Fruit fly (Drosophila melanogaster) whole organism, embryonic: ENCODE data around the gene nompB.
A peak's percentile ranks its signal among the peaks of the same experiment; 100 is the strongest.

ENCODE experiments used
- C15 ChIP-seq: fragments of 200-800 bp; sonication (Bioruptor generic); IDR thresholded peaks from 3 replicates; pipeline ENCODE4 v1.3.6; 2022; ENCODE audit warnings: missing biosample characterization, missing genetic modification characterization
- CG10147 ChIP-seq: fragments of 200-800 bp; sonication (Bioruptor generic); optimal IDR thresholded peaks from 2 replicates; lab custom pipeline; 2019; ENCODE audit warnings: missing biosample characterization, mild to moderate bottlenecking, missing genetic modification characterization, moderate library complexity
- CG12236 ChIP-seq: fragments of 200-800 bp; sonication (Bioruptor generic); optimal IDR thresholded peaks from 2 replicates; lab custom pipeline; 2016; ENCODE audit warnings: missing biosample characterization, missing genetic modification characterization
- CG12744 ChIP-seq: fragments of 200-800 bp; sonication (Bioruptor generic); optimal IDR thresholded peaks from 2 replicates; lab custom pipeline; 2016; ENCODE audit warnings: missing biosample characterization, missing genetic modification characterization
- CG13287 ChIP-seq: fragments of 200-800 bp; sonication (Bioruptor generic); IDR thresholded peaks from 2 replicates; pipeline ENCODE4 v1.3.6; 2022; ENCODE audit warnings: missing biosample characterization, missing genetic modification characterization; ENCODE audit not compliant: partially characterized antibody
- CG15269 ChIP-seq: fragments of 200-800 bp; sonication (Bioruptor generic); optimal IDR thresholded peaks from 2 replicates; lab custom pipeline; 2018; ENCODE audit warnings: missing biosample characterization, mild to moderate bottlenecking, missing genetic modification characterization, moderate library complexity
- CG17359 ChIP-seq: fragments of 200-800 bp; sonication (Bioruptor generic); optimal IDR thresholded peaks from 3 replicates; lab custom pipeline; 2018; ENCODE audit warnings: missing biosample characterization, mild to moderate bottlenecking, missing genetic modification characterization, moderate library complexity
- CG17385 ChIP-seq: fragments of 200-800 bp; sonication (Bioruptor generic); optimal IDR thresholded peaks from 3 replicates; lab custom pipeline; 2018; ENCODE audit warnings: missing biosample characterization, mild to moderate bottlenecking, missing genetic modification characterization
- CG1792 ChIP-seq: fragments of 200-800 bp; sonication (Bioruptor generic); optimal IDR thresholded peaks from 2 replicates; lab custom pipeline; 2016; ENCODE audit warnings: missing biosample characterization, missing genetic modification characterization
- CG32767 ChIP-seq: fragments of 200-800 bp; sonication (Bioruptor generic); IDR thresholded peaks from 2 replicates; pipeline ENCODE4 v1.3.6; 2022; ENCODE audit warnings: missing biosample characterization, missing genetic modification characterization
- CG32772 ChIP-seq: fragments of 200-800 bp; sonication (Bioruptor generic); IDR thresholded peaks from 2 replicates; pipeline ENCODE4 v1.3.6; 2022; ENCODE audit warnings: missing biosample characterization, missing genetic modification characterization
- CG34422 ChIP-seq: fragments of 200-800 bp; sonication (Bioruptor generic); IDR thresholded peaks from 3 replicates; pipeline ENCODE4 v1.3.6; 2022; ENCODE audit warnings: missing biosample characterization, missing genetic modification characterization
- CG42726 ChIP-seq: fragments of 200-800 bp; sonication (Bioruptor generic); IDR thresholded peaks from 2 replicates; pipeline ENCODE4 v1.3.6; 2022; ENCODE audit warnings: missing biosample characterization, missing genetic modification characterization; ENCODE audit not compliant: partially characterized antibody
- CG43689 ChIP-seq: fragments of 200-800 bp; sonication (Bioruptor generic); IDR thresholded peaks from 2 replicates; pipeline ENCODE4 v1.3.6; 2022; ENCODE audit warnings: missing biosample characterization, missing genetic modification characterization
- CG4730 ChIP-seq: fragments of 200-800 bp; sonication (Bioruptor generic); IDR thresholded peaks from 2 replicates; pipeline ENCODE4 v1.3.6; 2022; ENCODE audit warnings: missing biosample characterization, missing genetic modification characterization
- CG5245 ChIP-seq: fragments of 200-800 bp; sonication (Bioruptor generic); optimal IDR thresholded peaks from 3 replicates; lab custom pipeline; 2016; ENCODE audit warnings: missing biosample characterization, missing genetic modification characterization
- CG6175 ChIP-seq: fragments of 200-800 bp; sonication (Bioruptor generic); IDR thresholded peaks from 3 replicates; pipeline ENCODE4 v1.3.6; 2022; ENCODE audit warnings: missing biosample characterization, missing genetic modification characterization
- CG6254 ChIP-seq: fragments of 200-800 bp; sonication (Bioruptor generic); optimal IDR thresholded peaks from 3 replicates; lab custom pipeline; 2017; ENCODE audit warnings: mild to moderate bottlenecking, missing biosample characterization, missing genetic modification reagents, missing genetic modification characterization
- CG9876 ChIP-seq: fragments of 200-800 bp; sonication (Bioruptor generic); optimal IDR thresholded peaks from 2 replicates; lab custom pipeline; 2016; ENCODE audit warnings: missing biosample characterization, missing genetic modification characterization
- Dbx ChIP-seq: fragments of 200-800 bp; sonication (Bioruptor generic); IDR thresholded peaks from 3 replicates; pipeline ENCODE4 v1.3.6; 2022; ENCODE audit warnings: missing biosample characterization, missing genetic modification characterization
- Dip2 ChIP-seq: fragments of 200-800 bp; sonication (Bioruptor generic); IDR thresholded peaks from 2 replicates; pipeline ENCODE4 v1.3.6; 2022; ENCODE audit warnings: missing biosample characterization, missing genetic modification characterization
- E2f1 ChIP-seq: fragments of 200-800 bp; sonication (Bioruptor generic); IDR thresholded peaks from 2 replicates; pipeline ENCODE4 v1.3.6; 2022; ENCODE audit warnings: missing biosample characterization, missing genetic modification characterization
- Fer3 ChIP-seq: fragments of 200-800 bp; sonication (Bioruptor generic); optimal IDR thresholded peaks from 2 replicates; lab custom pipeline; 2018; ENCODE audit warnings: missing biosample characterization, mild to moderate bottlenecking, missing genetic modification characterization, moderate library complexity
- HHEX ChIP-seq: fragments of 200-800 bp; sonication (Bioruptor generic); optimal IDR thresholded peaks from 3 replicates; lab custom pipeline; 2017; ENCODE audit warnings: missing biosample characterization, mild to moderate bottlenecking, missing genetic modification characterization, missing genetic modification reagents
- Hand ChIP-seq: fragments of 200-800 bp; sonication (Bioruptor generic); optimal IDR thresholded peaks from 2 replicates; lab custom pipeline; 2017; ENCODE audit warnings: mild to moderate bottlenecking, missing biosample characterization, missing genetic modification reagents, missing genetic modification characterization
- Hr51 ChIP-seq, 2 experiments: fragments of 200-800 bp; sonication (Bioruptor generic); optimal IDR thresholded peaks; 2 replicates in 1 of 2; 3 replicates in 1 of 2; lab custom pipeline; 2016 to 2018; ENCODE audit warnings: missing biosample characterization in 2 of 2, missing genetic modification characterization in 2 of 2, mild to moderate bottlenecking in 1 of 2, moderate library complexity in 1 of 2
- Kr ChIP-seq: fragments of 200-800 bp; sonication (Bioruptor generic); optimal IDR thresholded peaks from 2 replicates; lab custom pipeline; 2017; ENCODE audit warnings: missing biosample characterization, mild to moderate bottlenecking, missing genetic modification characterization
- Max ChIP-seq: fragments of 200-800 bp; sonication (Bioruptor generic); optimal IDR thresholded peaks from 2 replicates; lab custom pipeline; 2016; ENCODE audit warnings: missing biosample characterization, mild to moderate bottlenecking, missing genetic modification characterization
- Optix ChIP-seq: fragments of 200-800 bp; sonication (Bioruptor generic); IDR thresholded peaks from 3 replicates; pipeline ENCODE4 v1.3.6; 2022; ENCODE audit warnings: missing biosample characterization, missing genetic modification characterization
- Poxn ChIP-seq: fragments of 200-800 bp; sonication (Bioruptor generic); IDR thresholded peaks from 2 replicates; pipeline ENCODE4 v1.3.6; 2022; ENCODE audit warnings: missing biosample characterization, missing genetic modification characterization
- Side ChIP-seq: fragments of 200-800 bp; sonication (Bioruptor generic); optimal IDR thresholded peaks from 2 replicates; lab custom pipeline; 2016; ENCODE audit warnings: missing biosample characterization, missing genetic modification characterization
- Sry-β ChIP-seq: fragments of 200-800 bp; sonication (Bioruptor generic); optimal IDR thresholded peaks from 2 replicates; lab custom pipeline; 2018; ENCODE audit warnings: missing biosample characterization, mild to moderate bottlenecking, missing genetic modification characterization, moderate library complexity
- Usf ChIP-seq: fragments of 200-800 bp; sonication (Bioruptor generic); optimal IDR thresholded peaks from 2 replicates; lab custom pipeline; 2017; ENCODE audit warnings: missing genotype, missing biosample characterization, missing genetic modification characterization
- aop ChIP-seq: fragments of 200-800 bp; sonication (Bioruptor generic); IDR thresholded peaks from 2 replicates; pipeline ENCODE4 v1.3.6; 2022; ENCODE audit warnings: missing biosample characterization, missing genetic modification characterization
- ap ChIP-seq: fragments of 200-800 bp; sonication (Bioruptor generic); IDR thresholded peaks from 2 replicates; pipeline ENCODE4 v1.3.6; 2022; ENCODE audit warnings: missing biosample characterization, missing genetic modification characterization
- cas ChIP-seq: fragments of 200-800 bp; sonication (Bioruptor generic); IDR thresholded peaks from 2 replicates; pipeline ENCODE4 v1.3.6; 2022; ENCODE audit warnings: missing biosample characterization, missing genetic modification characterization
- caup ChIP-seq: fragments of 200-800 bp; sonication (Bioruptor generic); optimal IDR thresholded peaks from 3 replicates; lab custom pipeline; 2017; ENCODE audit warnings: missing biosample characterization, mild to moderate bottlenecking, missing genetic modification characterization, moderate library complexity; ENCODE audit not compliant: severe bottlenecking
- chif ChIP-seq, 2 experiments: fragments of 200-800 bp; sonication (Bioruptor generic); optimal IDR thresholded peaks; 3 replicates each; lab custom pipeline; 2016; ENCODE audit warnings: missing biosample characterization in 2 of 2, missing genetic modification characterization in 2 of 2
- crol ChIP-seq: fragments of 200-800 bp; sonication (Bioruptor generic); IDR thresholded peaks from 2 replicates; pipeline ENCODE4 v1.3.6; 2022; ENCODE audit warnings: missing biosample characterization, missing genetic modification characterization
- ewg ChIP-seq: fragments of 200-800 bp; sonication (Bioruptor generic); optimal IDR thresholded peaks from 3 replicates; lab custom pipeline; 2017; ENCODE audit warnings: mild to moderate bottlenecking, missing biosample characterization, missing genetic modification reagents, missing genetic modification characterization
- fd3F ChIP-seq: fragments of 200-800 bp; sonication (Bioruptor generic); optimal IDR thresholded peaks from 2 replicates; lab custom pipeline; 2018; ENCODE audit warnings: missing biosample characterization, mild to moderate bottlenecking, missing genetic modification characterization, moderate library complexity
- grau ChIP-seq: fragments of 200-800 bp; optimal IDR thresholded peaks from 3 replicates; lab custom pipeline; 2019; ENCODE audit warnings: missing biosample characterization, mild to moderate bottlenecking, missing genetic modification characterization, moderate library complexity
- jumu ChIP-seq: fragments of 200-800 bp; sonication (Bioruptor generic); optimal IDR thresholded peaks from 3 replicates; lab custom pipeline; 2016; ENCODE audit warnings: missing biosample characterization, missing genetic modification characterization
- knrl ChIP-seq: fragments of 200-800 bp; sonication (Bioruptor generic); IDR thresholded peaks from 3 replicates; pipeline ENCODE4 v1.3.6; 2022; ENCODE audit warnings: missing biosample characterization, missing genetic modification characterization; ENCODE audit not compliant: partially characterized antibody
- nmo ChIP-seq: fragments of 200-800 bp; sonication (Bioruptor generic); optimal IDR thresholded peaks from 2 replicates; lab custom pipeline; 2018; ENCODE audit warnings: missing biosample characterization, mild to moderate bottlenecking, missing genetic modification characterization, moderate library complexity
- pfk ChIP-seq: fragments of 200-800 bp; sonication (Bioruptor generic); optimal IDR thresholded peaks from 2 replicates; lab custom pipeline; 2018; ENCODE audit warnings: missing biosample characterization, mild to moderate bottlenecking, missing genetic modification characterization, moderate library complexity
- sim ChIP-seq: fragments of 200-800 bp; sonication (Bioruptor generic); IDR thresholded peaks from 2 replicates; pipeline ENCODE4 v1.3.6; 2022; ENCODE audit warnings: missing biosample characterization, missing genetic modification characterization
- slbo ChIP-seq: fragments of 200-800 bp; sonication (Bioruptor generic); IDR thresholded peaks from 2 replicates; pipeline ENCODE4 v1.3.6; 2022; ENCODE audit warnings: missing biosample characterization, missing genetic modification characterization
- twi ChIP-seq: fragments of 200-800 bp; optimal IDR thresholded peaks from 2 replicates; lab custom pipeline; 2019; ENCODE audit warnings: missing biosample characterization, mild to moderate bottlenecking, missing genetic modification characterization, moderate library complexity

Gene nompB

dm6 chr2L:21629814-21630562, 40.8 kb upstream of the nompB start, which contains the start of gene Df31 (continued):
- peak; percentile 50 for TF ChIP-seq CG5245 (GFP tag; lab: Kevin White, UChicago)
- no peak for TF ChIP-seq Poxn (GFP tag; lab: Robert Waterston, UW)
- no peak for TF ChIP-seq CG12236 (GFP tag; lab: Kevin White, UChicago)
- peak; percentile 74 for TF ChIP-seq caup (GFP tag; lab: Kevin White, UChicago)
- TF ChIP-seq CG9876 (GFP tag; lab: Kevin White, UChicago) = peak; percentile 48
- peak; percentile 51 for TF ChIP-seq CG17359 (tag; lab: Kevin White, UChicago)
- no peak for TF ChIP-seq Hand
- peak; percentile 23 for TF ChIP-seq Kr
- TF ChIP-seq Side (GFP tag; lab: Kevin White, UChicago) = peak; percentile 54
- TF ChIP-seq sim (GFP tag; lab: Robert Waterston, UW) = peak; percentile 21; the same call in 1 of the 2 replicates
- peak; percentile 49 for TF ChIP-seq E2f1 (GFP tag; lab: Robert Waterston, UW)
- TF ChIP-seq CG6254 (GFP tag; lab: Kevin White, UChicago) = peak; percentile 38
- peak; percentile 31 for TF ChIP-seq CG17385 (GFP tag; lab: Kevin White, UChicago)
- TF ChIP-seq Max (GFP tag; lab: Kevin White, UChicago) = no peak
- TF ChIP-seq CG10147 = no peak
- peak; percentile 45 for TF ChIP-seq nmo (GFP tag; lab: Kevin White, UChicago)
- TF ChIP-seq C15 (GFP tag; lab: Robert Waterston, UW) = 0 out of 3 replicates have a peak, but pooled peaks have one; percentile 32
- TF ChIP-seq ewg (GFP tag; lab: Kevin White, UChicago) = no peak
- peak; percentile 17 for TF ChIP-seq CG1792 (GFP tag; lab: Kevin White, UChicago)
- TF ChIP-seq CG15269 = peak; percentile 34
- peak; percentile 94; the same call in 1 of the 2 replicates for TF ChIP-seq CG42726
- peak; percentile 83; the same call in 1 of the 2 replicates for TF ChIP-seq slbo (GFP tag; lab: Robert Waterston, UW)
- TF ChIP-seq Usf (GFP tag; lab: Kevin White, UChicago) = no peak
- peak; percentile 8 for TF ChIP-seq twi (tag; lab: Kevin White, UChicago)
- peak; percentile 9 for TF ChIP-seq jumu (GFP tag; lab: Kevin White, UChicago)
- no peak for TF ChIP-seq Sry-β (GFP tag; lab: Kevin White, UChicago)
- TF ChIP-seq knrl (GFP tag; lab: Robert Waterston, UW) = peak; percentile 86
- TF ChIP-seq CG43689 (GFP tag; lab: Robert Waterston, UW) = no peak
- peak; percentile 34 to 38 for TF ChIP-seq chif (GFP tag; optimal IDR thresholded peaks at IDR 0.05; lab: Kevin White, UChicago)
- TF ChIP-seq Optix (GFP tag; lab: Robert Waterston, UW) = no peak
- TF ChIP-seq CG34422 (GFP tag; lab: Robert Waterston, UW) = peak; percentile 74
- peak in 1 of 2 experiments; percentile 53 for TF ChIP-seq Hr51 (GFP tag; optimal IDR thresholded peaks at IDR 0.05; lab: Kevin White, UChicago)
- peak; percentile 53 for TF ChIP-seq HHEX
- peak; percentile 53 for TF ChIP-seq grau (tag; lab: Kevin White, UChicago)
- no peak for TF ChIP-seq crol (GFP tag; lab: Robert Waterston, UW)
- no peak for TF ChIP-seq CG6175 (GFP tag; lab: Robert Waterston, UW)
- no peak for TF ChIP-seq ap (GFP tag; lab: Robert Waterston, UW)
- TF ChIP-seq pfk (GFP tag; lab: Kevin White, UChicago) = peak; percentile 57
- peak; percentile 49; the same call in 1 of the 2 replicates for TF ChIP-seq cas (GFP tag; lab: Robert Waterston, UW)
- peak; percentile 93 for TF ChIP-seq CG13287 (GFP tag; lab: Robert Waterston, UW)
- TF ChIP-seq Fer3 (tag; lab: Kevin White, UChicago) = peak; percentile 57
- peak; percentile 48 for TF ChIP-seq CG12744 (GFP tag; lab: Kevin White, UChicago)
- TF ChIP-seq Dbx (GFP tag; lab: Robert Waterston, UW) = no peak
- no peak for TF ChIP-seq aop (GFP tag; lab: Robert Waterston, UW)
- TF ChIP-seq fd3F = peak; percentile 13
- TF ChIP-seq CG4730 = peak; percentile 29; the same call in 1 of the 2 replicates
- TF ChIP-seq CG32772 (GFP tag; lab: Robert Waterston, UW) = no peak
- TF ChIP-seq CG32767 (GFP tag; lab: Robert Waterston, UW) = no peak; the same call in 1 of the 2 replicates
- TF ChIP-seq Dip2 (GFP tag; lab: Robert Waterston, UW) = no peak
